Worm (Caenorhabditis elegans) whole organism, L4 larva: Measurements from ENCODE around the gene fah-1.

Experiments used
- F10B5.3 ChIP-seq: sonication (generic microtip); optimal IDR thresholded peaks from 2 replicates; lab custom pipeline; 2016; ENCODE audit warnings: mild to moderate bottlenecking, missing genetic modification characterization, missing compliant biosample characterization
- ama-1 ChIP-seq: fragments of 150-350 bp; optimal IDR thresholded peaks from 2 replicates; lab custom pipeline; 2014; ENCODE audit warnings: inconsistent platforms, mixed read lengths
- daf-16 ChIP-seq, 3 experiments: sonication (generic microtip); optimal IDR thresholded peaks; 2 replicates each; lab custom pipeline; 2016 to 2017; ENCODE audit warnings: missing genetic modification characterization in 3 of 3, missing genetic modification reagents in 3 of 3, mild to moderate bottlenecking in 2 of 3, missing compliant biosample characterization in 2 of 3, missing biosample characterization in 1 of 3, moderate library complexity in 1 of 3
- gei-8 ChIP-seq: fragments of 200-800 bp; sonication (Bioruptor generic); optimal IDR thresholded peaks from 2 replicates; lab custom pipeline; 2018; ENCODE audit warnings: mild to moderate bottlenecking, missing genetic modification characterization, missing compliant biosample characterization
- jun-1 ChIP-seq: fragments of 150-350 bp; optimal IDR thresholded peaks from 2 replicates; lab custom pipeline; 2014; ENCODE audit warnings: missing biosample characterization, missing genetic modification reagents, missing genetic modification characterization
- mxl-3 ChIP-seq: fragments of 200-800 bp; sonication (Bioruptor generic); optimal IDR thresholded peaks from 2 replicates; lab custom pipeline; 2018; ENCODE audit warnings: mild to moderate bottlenecking, missing genetic modification characterization, missing compliant biosample characterization
- pha-4 ChIP-seq, 2 experiments: fragments of 150-350 bp in 1 of 2; fragments of 200-800 bp in 1 of 2; sonication (Bioruptor generic) in 1 of 2; IDR thresholded peaks in 1 of 2; optimal IDR thresholded peaks in 1 of 2; 2 replicates each; pipeline versions ENCODE4 v1.3.6 to Lab custom; 2014 to 2022; ENCODE audit warnings: missing genetic modification characterization in 2 of 2, missing genetic modification reagents in 2 of 2, missing biosample characterization in 1 of 2, missing compliant biosample characterization in 1 of 2

DNA sequence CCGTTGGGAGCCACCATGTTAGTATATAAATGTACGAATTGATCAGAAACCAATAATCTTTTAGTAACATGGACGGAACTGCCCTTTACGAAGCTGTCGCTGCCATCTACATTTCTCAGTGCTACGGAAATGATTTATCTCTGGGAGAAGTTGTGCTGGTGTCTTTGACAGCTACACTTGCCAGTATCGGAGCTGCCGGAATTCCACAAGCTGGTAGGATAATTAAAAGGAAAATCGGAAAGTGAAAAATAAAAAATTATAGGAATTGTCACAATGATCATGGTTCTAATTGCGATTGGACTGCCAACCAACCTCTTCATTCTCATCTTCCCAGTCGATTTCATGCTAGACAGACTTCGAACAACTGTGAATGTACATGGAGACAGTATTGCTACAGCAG lies 42.8 kb downstream of the fah-1 start:
- no peak for TF ChIP-seq daf-16 (GFP tag; optimal IDR thresholded peaks at IDR 0.05; lab: Kevin White, UChicago)
- TF ChIP-seq daf-16 (tag; optimal IDR thresholded peaks at IDR 0.05; lab: Kevin White, UChicago) = no peak
- no peak for TF ChIP-seq gei-8 (GFP tag; lab: Kevin White, UChicago)
- TF ChIP-seq jun-1 (tag; lab: Kevin White, UChicago) = no peak
- no peak for TF ChIP-seq ama-1 (lab: Kevin White, UChicago)
- TF ChIP-seq mxl-3 (GFP tag; lab: Kevin White, UChicago) = no peak
- no peak for TF ChIP-seq F10B5.3 (tag; lab: Kevin White, UChicago)
- TF ChIP-seq pha-4 (GFP tag; IDR thresholded peaks at IDR 0.05; lab: Robert Waterston, UW) = no peak
- TF ChIP-seq pha-4 (tag; optimal IDR thresholded peaks at IDR 0.05; lab: Kevin White, UChicago) = no peak
